Fruit fly (Drosophila melanogaster) whole organism, embryonic: ENCODE data around the gene ppk30.
A peak's percentile ranks its signal among the peaks of the same experiment; 100 is the strongest.

ENCODE experiments used
- Atf6 ChIP-seq: fragments of 200-800 bp; sonication (Bioruptor generic); IDR thresholded peaks from 2 replicates; pipeline ENCODE4 v1.3.6; 2022; ENCODE audit warnings: missing biosample characterization, missing genetic modification characterization
- BEAF-32 ChIP-seq: fragments of 200-800 bp; sonication (Bioruptor generic); optimal IDR thresholded peaks from 3 replicates; lab custom pipeline; 2017; ENCODE audit warnings: missing biosample characterization, missing genetic modification characterization, mild to moderate bottlenecking, moderate library complexity, missing genetic modification reagents
- CG11456 ChIP-seq: fragments of 200-800 bp; sonication (Bioruptor generic); IDR thresholded peaks from 3 replicates; pipeline ENCODE4 v1.3.6; 2022; ENCODE audit warnings: missing biosample characterization, missing genetic modification characterization
- CG11504 ChIP-seq: fragments of 200-800 bp; sonication (Bioruptor generic); optimal IDR thresholded peaks from 3 replicates; lab custom pipeline; 2019; ENCODE audit warnings: missing biosample characterization, mild to moderate bottlenecking, missing genetic modification characterization, moderate library complexity
- CG12236 ChIP-seq: fragments of 200-800 bp; sonication (Bioruptor generic); optimal IDR thresholded peaks from 2 replicates; lab custom pipeline; 2016; ENCODE audit warnings: missing biosample characterization, missing genetic modification characterization
- CG12659 ChIP-seq: fragments of 200-800 bp; sonication (Bioruptor generic); optimal IDR thresholded peaks from 3 replicates; lab custom pipeline; 2017; ENCODE audit warnings: mild to moderate bottlenecking, missing biosample characterization, missing genetic modification reagents, missing genetic modification characterization
- CG13296 ChIP-seq: fragments of 200-800 bp; sonication (Bioruptor generic); optimal IDR thresholded peaks from 3 replicates; lab custom pipeline; 2018; ENCODE audit warnings: missing biosample characterization, mild to moderate bottlenecking, missing genetic modification characterization
- CG14667 ChIP-seq: fragments of 200-800 bp; sonication (Bioruptor generic); IDR thresholded peaks from 2 replicates; pipeline ENCODE4 v1.3.6; 2022; ENCODE audit warnings: missing biosample characterization, missing genetic modification characterization
- CG14965 ChIP-seq: fragments of 200-800 bp; sonication (Bioruptor generic); optimal IDR thresholded peaks from 2 replicates; lab custom pipeline; 2016; ENCODE audit warnings: missing biosample characterization, missing genetic modification characterization, borderline replicate concordance
- CG18599 ChIP-seq: fragments of 200-800 bp; sonication (Bioruptor generic); optimal IDR thresholded peaks from 3 replicates; lab custom pipeline; 2017; ENCODE audit warnings: missing biosample characterization, missing genetic modification characterization, mild to moderate bottlenecking, moderate library complexity, missing genetic modification reagents
- CG18619 ChIP-seq: fragments of 200-800 bp; sonication (Bioruptor generic); optimal IDR thresholded peaks from 3 replicates; lab custom pipeline; 2017; ENCODE audit warnings: missing biosample characterization, mild to moderate bottlenecking, missing genetic modification characterization
- CG18764 ChIP-seq: fragments of 200-800 bp; sonication (Bioruptor generic); optimal IDR thresholded peaks from 3 replicates; lab custom pipeline; 2016; ENCODE audit warnings: missing biosample characterization, missing genetic modification characterization
- CG30020 ChIP-seq: fragments of 200-800 bp; optimal IDR thresholded peaks from 2 replicates; lab custom pipeline; 2019; ENCODE audit warnings: missing biosample characterization, mild to moderate bottlenecking, missing genetic modification characterization, moderate library complexity
- CG3281 ChIP-seq: fragments of 200-800 bp; sonication (Bioruptor generic); optimal IDR thresholded peaks from 3 replicates; lab custom pipeline; 2017; ENCODE audit warnings: missing biosample characterization, mild to moderate bottlenecking, missing genetic modification characterization
- CG5245 ChIP-seq: fragments of 200-800 bp; sonication (Bioruptor generic); optimal IDR thresholded peaks from 3 replicates; lab custom pipeline; 2016; ENCODE audit warnings: missing biosample characterization, missing genetic modification characterization
- CG6854 ChIP-seq: fragments of 200-800 bp; sonication (Bioruptor generic); optimal IDR thresholded peaks from 3 replicates; lab custom pipeline; 2017; ENCODE audit warnings: missing biosample characterization, mild to moderate bottlenecking, missing genetic modification characterization
- CG8290 ChIP-seq, 3 experiments: fragments of 200-800 bp; sonication (Bioruptor generic); optimal IDR thresholded peaks; 2 replicates each; lab custom pipeline; 2016 to 2019; ENCODE audit warnings: missing biosample characterization in 3 of 3, missing genetic modification characterization in 3 of 3, mild to moderate bottlenecking in 2 of 3, moderate library complexity in 1 of 3
- CG8388 ChIP-seq: fragments of 200-800 bp; sonication (Bioruptor generic); optimal IDR thresholded peaks from 2 replicates; lab custom pipeline; 2019; ENCODE audit warnings: missing biosample characterization, mild to moderate bottlenecking, missing genetic modification characterization, moderate library complexity
- CG8944 ChIP-seq: fragments of 200-800 bp; sonication (Bioruptor generic); optimal IDR thresholded peaks from 3 replicates; lab custom pipeline; 2016; ENCODE audit warnings: missing biosample characterization, missing genetic modification characterization
- CG9727 ChIP-seq: fragments of 200-800 bp; sonication (Bioruptor generic); optimal IDR thresholded peaks from 3 replicates; lab custom pipeline; 2017; ENCODE audit warnings: missing biosample characterization, mild to moderate bottlenecking, missing genetic modification characterization
- Chrac-16 ChIP-seq: fragments of 200-800 bp; sonication (Bioruptor generic); optimal IDR thresholded peaks from 3 replicates; lab custom pipeline; 2016; ENCODE audit warnings: missing biosample characterization, missing genetic modification characterization
- Dad ChIP-seq: fragments of 200-800 bp; sonication (Bioruptor generic); optimal IDR thresholded peaks from 3 replicates; lab custom pipeline; 2016; ENCODE audit warnings: missing biosample characterization, missing genetic modification characterization
- E2f1 ChIP-seq: fragments of 200-800 bp; sonication (Bioruptor generic); IDR thresholded peaks from 2 replicates; pipeline ENCODE4 v1.3.6; 2022; ENCODE audit warnings: missing biosample characterization, missing genetic modification characterization
- Fer1 ChIP-seq: fragments of 200-800 bp; sonication (Bioruptor generic); optimal IDR thresholded peaks from 2 replicates; lab custom pipeline; 2017; ENCODE audit warnings: missing biosample characterization, mild to moderate bottlenecking, missing genetic modification characterization
- Gsc ChIP-seq: fragments of 200-800 bp; sonication (Bioruptor generic); IDR thresholded peaks from 2 replicates; pipeline ENCODE4 v1.3.6; 2022; ENCODE audit warnings: missing biosample characterization, missing genetic modification characterization
- HmgD ChIP-seq: fragments of 200-800 bp; sonication (Bioruptor generic); optimal IDR thresholded peaks from 3 replicates; lab custom pipeline; 2016; ENCODE audit warnings: missing biosample characterization, missing genetic modification characterization
- Hmr ChIP-seq: fragments of 200-800 bp; sonication (Bioruptor generic); optimal IDR thresholded peaks from 3 replicates; lab custom pipeline; 2017; ENCODE audit warnings: mild to moderate bottlenecking, missing biosample characterization, missing genetic modification reagents, missing genetic modification characterization
- Hr51 ChIP-seq, 2 experiments: fragments of 200-800 bp; sonication (Bioruptor generic); optimal IDR thresholded peaks; 2 replicates in 1 of 2; 3 replicates in 1 of 2; lab custom pipeline; 2016 to 2018; ENCODE audit warnings: missing biosample characterization in 2 of 2, missing genetic modification characterization in 2 of 2, mild to moderate bottlenecking in 1 of 2, moderate library complexity in 1 of 2
- Mad ChIP-seq: fragments of 200-800 bp; sonication (Bioruptor generic); optimal IDR thresholded peaks from 2 replicates; lab custom pipeline; 2016; ENCODE audit warnings: missing biosample characterization, missing genetic modification characterization
- NfI ChIP-seq: fragments of 200-800 bp; sonication (Bioruptor generic); optimal IDR thresholded peaks from 3 replicates; lab custom pipeline; 2018; ENCODE audit warnings: missing biosample characterization, mild to moderate bottlenecking, missing genetic modification characterization, moderate library complexity
- Xrp1 ChIP-seq: fragments of 200-800 bp; sonication (Bioruptor generic); IDR thresholded peaks from 2 replicates; pipeline ENCODE4 v1.3.6; 2022; ENCODE audit warnings: missing biosample characterization, missing genetic modification characterization
- abd-A ChIP-seq: fragments of 200-800 bp; sonication (Bioruptor generic); optimal IDR thresholded peaks from 3 replicates; lab custom pipeline; 2019; ENCODE audit warnings: missing biosample characterization, mild to moderate bottlenecking, missing genetic modification characterization, moderate library complexity
- az2 ChIP-seq: fragments of 200-800 bp; sonication (Bioruptor generic); optimal IDR thresholded peaks from 3 replicates; lab custom pipeline; 2016; ENCODE audit warnings: missing biosample characterization, missing genetic modification characterization
- caup ChIP-seq: fragments of 200-800 bp; sonication (Bioruptor generic); optimal IDR thresholded peaks from 3 replicates; lab custom pipeline; 2017; ENCODE audit warnings: missing biosample characterization, mild to moderate bottlenecking, missing genetic modification characterization, moderate library complexity; ENCODE audit not compliant: severe bottlenecking
- dmrt11E ChIP-seq: fragments of 200-800 bp; sonication (Bioruptor generic); optimal IDR thresholded peaks from 3 replicates; lab custom pipeline; 2018; ENCODE audit warnings: missing biosample characterization, mild to moderate bottlenecking, missing genetic modification characterization, moderate library complexity
- dmrt99B ChIP-seq: fragments of 200-800 bp; sonication (Bioruptor generic); optimal IDR thresholded peaks from 2 replicates; lab custom pipeline; 2018; ENCODE audit warnings: missing biosample characterization, mild to moderate bottlenecking, missing genetic modification characterization, moderate library complexity
- grau ChIP-seq: fragments of 200-800 bp; optimal IDR thresholded peaks from 3 replicates; lab custom pipeline; 2019; ENCODE audit warnings: missing biosample characterization, mild to moderate bottlenecking, missing genetic modification characterization, moderate library complexity
- ind ChIP-seq: fragments of 200-800 bp; sonication (Bioruptor generic); optimal IDR thresholded peaks from 3 replicates; lab custom pipeline; 2016; ENCODE audit warnings: missing biosample characterization, missing genetic modification characterization
- lmd ChIP-seq: fragments of 200-800 bp; sonication (Bioruptor generic); IDR thresholded peaks from 2 replicates; pipeline ENCODE4 v1.3.6; 2022; ENCODE audit warnings: missing biosample characterization, missing genetic modification characterization
- lola ChIP-seq, 3 experiments: fragments of >200 bp in 2 of 3; fragments of 200-800 bp in 1 of 3; sonication (Bioruptor generic) in 1 of 3; optimal IDR thresholded peaks; 2 replicates each; lab custom pipeline; 2017 to 2019; ENCODE audit warnings: missing biosample characterization in 3 of 3, missing genetic modification characterization in 3 of 3, mild to moderate bottlenecking in 1 of 3, moderate library complexity in 1 of 3
- org-1 ChIP-seq: fragments of 200-800 bp; sonication (Bioruptor generic); optimal IDR thresholded peaks from 2 replicates; lab custom pipeline; 2017; ENCODE audit warnings: missing biosample characterization, missing genetic modification characterization
- ranshi ChIP-seq: fragments of 200-800 bp; sonication (Bioruptor generic); IDR thresholded peaks from 2 replicates; pipeline ENCODE4 v1.3.6; 2022; ENCODE audit warnings: missing biosample characterization, missing genetic modification characterization
- scrt ChIP-seq: fragments of 200-800 bp; sonication (Bioruptor generic); optimal IDR thresholded peaks from 2 replicates; lab custom pipeline; 2018; ENCODE audit warnings: missing biosample characterization, mild to moderate bottlenecking, missing genetic modification characterization, moderate library complexity
- shn ChIP-seq: fragments of 200-800 bp; sonication (Bioruptor generic); optimal IDR thresholded peaks from 3 replicates; lab custom pipeline; 2016; ENCODE audit warnings: missing biosample characterization, missing genetic modification characterization
- slou ChIP-seq: fragments of 200-800 bp; sonication (Bioruptor generic); optimal IDR thresholded peaks from 3 replicates; lab custom pipeline; 2016; ENCODE audit warnings: missing biosample characterization, missing genetic modification characterization
- so ChIP-seq: fragments of 200-800 bp; sonication (Bioruptor generic); IDR thresholded peaks from 3 replicates; pipeline ENCODE4 v1.3.6; 2022; ENCODE audit warnings: missing biosample characterization, missing genetic modification characterization
- sob ChIP-seq: fragments of 200-800 bp; sonication (Bioruptor generic); IDR thresholded peaks from 2 replicates; pipeline ENCODE4 v1.3.6; 2022; ENCODE audit warnings: missing biosample characterization, missing genetic modification characterization
- stwl ChIP-seq: fragments of 200-800 bp; sonication (Bioruptor generic); optimal IDR thresholded peaks from 3 replicates; lab custom pipeline; 2018; ENCODE audit warnings: missing biosample characterization, mild to moderate bottlenecking, missing genetic modification characterization, moderate library complexity
- ttk ChIP-seq: fragments of 200-800 bp; sonication (Bioruptor generic); IDR thresholded peaks from 2 replicates; pipeline ENCODE4 v2.1.2; 2022; ENCODE audit warnings: missing biosample characterization, missing genetic modification characterization

Gene ppk30

DNA sequence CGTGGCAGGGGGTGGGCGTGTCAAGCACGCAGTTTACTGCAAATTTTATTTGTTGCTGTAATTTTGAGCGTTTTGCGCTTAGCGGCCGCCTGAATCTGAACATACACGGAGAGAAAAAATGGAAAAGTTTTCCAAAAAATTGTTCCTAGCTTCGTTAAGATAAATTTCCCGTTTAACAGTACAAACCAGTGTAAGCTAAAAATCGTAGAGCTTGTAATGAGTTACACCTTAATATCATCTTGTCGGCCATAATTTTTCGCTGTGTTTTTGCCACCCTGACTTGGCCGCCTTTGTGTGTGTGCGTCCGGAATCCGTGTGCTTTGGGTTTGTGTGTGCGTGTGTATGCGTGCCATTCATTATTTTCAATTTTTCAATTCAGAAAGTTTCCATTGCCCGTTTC lies 17.5 kb upstream of the ppk30 start (continued):
- TF ChIP-seq NfI (GFP tag; lab: Kevin White, UChicago): peak; percentile 30
- TF ChIP-seq E2f1 (GFP tag; lab: Robert Waterston, UW): peak; percentile 29; the same call in 1 of the 2 replicates
- peak; percentile 41 for TF ChIP-seq scrt
- TF ChIP-seq abd-A (tag; lab: Kevin White, UChicago): peak; percentile 7
- TF ChIP-seq org-1 (GFP tag; lab: Kevin White, UChicago): peak; percentile 20
- peak; percentile 14 for TF ChIP-seq CG8388
- TF ChIP-seq Atf6 (GFP tag; lab: Robert Waterston, UW): peak; percentile 59; the same call in 1 of the 2 replicates
- TF ChIP-seq CG14965 (GFP tag; lab: Kevin White, UChicago): no peak
- no peak for TF ChIP-seq CG30020 (tag; lab: Kevin White, UChicago)
- peak; percentile 73 for TF ChIP-seq dmrt99B (tag; lab: Kevin White, UChicago)
- TF ChIP-seq CG5245: no peak
- TF ChIP-seq BEAF-32 (GFP tag; lab: Kevin White, UChicago): no peak
- peak; percentile 50 for TF ChIP-seq lmd (GFP tag; lab: Robert Waterston, UW)
- TF ChIP-seq CG12236 (GFP tag; lab: Kevin White, UChicago): no peak
- peak; percentile 84 for TF ChIP-seq CG18599 (GFP tag; lab: Kevin White, UChicago)
- TF ChIP-seq so (GFP tag; lab: Robert Waterston, UW): 0 out of 3 replicates have a peak, but pooled peaks have one; percentile 49
- peak; percentile 4 for TF ChIP-seq Chrac-16
- 0 out of 2 replicates have a peak, but pooled peaks have one; percentile 33 for TF ChIP-seq ranshi (GFP tag; lab: Robert Waterston, UW)
- peak; percentile 35 for TF ChIP-seq CG13296 (GFP tag; lab: Kevin White, UChicago)
- TF ChIP-seq grau (tag; lab: Kevin White, UChicago): peak; percentile 39
- TF ChIP-seq Fer1 (GFP tag; lab: Kevin White, UChicago): peak; percentile 74
- peak; percentile 31 for TF ChIP-seq az2 (GFP tag; lab: Kevin White, UChicago)
- TF ChIP-seq dmrt11E: no peak
- TF ChIP-seq CG6854 (GFP tag; lab: Kevin White, UChicago): peak; percentile 20
- peak; percentile 39; the same call in 1 of the 2 replicates for TF ChIP-seq ttk (GFP tag; lab: Robert Waterston, UW)
- TF ChIP-seq CG9727 (GFP tag; lab: Kevin White, UChicago): peak; percentile 33
- no peak for TF ChIP-seq stwl (tag; lab: Kevin White, UChicago)
- peak; percentile 56 for TF ChIP-seq CG3281
- peak in 1 of 2 experiments; percentile 57 for TF ChIP-seq Hr51 (GFP tag; optimal IDR thresholded peaks at IDR 0.05; lab: Kevin White, UChicago)
- TF ChIP-seq Xrp1 (GFP tag; lab: Robert Waterston, UW): no peak
- TF ChIP-seq CG8290 (GFP tag; optimal IDR thresholded peaks at IDR 0.05; lab: Kevin White, UChicago): no peak
- TF ChIP-seq CG8290 (tag; optimal IDR thresholded peaks at IDR 0.05; lab: Kevin White, UChicago): peak in 1 of 2 experiments; percentile 41
- no peak for TF ChIP-seq lola (GFP tag; optimal IDR thresholded peaks at IDR 0.05; lab: Kevin White, UChicago)
- TF ChIP-seq slou (GFP tag; lab: Kevin White, UChicago): no peak
- no peak for TF ChIP-seq Dad (GFP tag; lab: Kevin White, UChicago)
- peak; percentile 60 for TF ChIP-seq Hmr (GFP tag; lab: Kevin White, UChicago)
- TF ChIP-seq CG18764 (GFP tag; lab: Kevin White, UChicago): no peak
- TF ChIP-seq CG14667 (GFP tag; lab: Robert Waterston, UW): 0 out of 2 replicates have a peak, but pooled peaks have one; percentile 4
- TF ChIP-seq CG11504 (tag; lab: Kevin White, UChicago): peak; percentile 64
- peak; percentile 14 for TF ChIP-seq CG12659 (GFP tag; lab: Kevin White, UChicago)
- 0 out of 2 replicates have a peak, but pooled peaks have one; percentile 8 for TF ChIP-seq sob (GFP tag; lab: Robert Waterston, UW)
- TF ChIP-seq caup: peak; percentile 55
- peak; percentile 41; the same call in 1 of the 3 replicates for TF ChIP-seq CG11456 (GFP tag; lab: Robert Waterston, UW)
- TF ChIP-seq ind (GFP tag; lab: Kevin White, UChicago): peak; percentile 43
- TF ChIP-seq Mad (GFP tag; lab: Kevin White, UChicago): peak; percentile 2
- TF ChIP-seq CG18619 (GFP tag; lab: Kevin White, UChicago): peak; percentile 2
- TF ChIP-seq Gsc (GFP tag; lab: Robert Waterston, UW): no peak
- no peak for TF ChIP-seq HmgD
- TF ChIP-seq shn (GFP tag; lab: Kevin White, UChicago): no peak
- no peak for TF ChIP-seq CG8944
